Fruit fly (Drosophila melanogaster) whole organism, wandering third instar larva: ENCODE measurements around the gene CG5805.

Experiments
- Abd-B ChIP-seq: fragments of >200 bp; optimal IDR thresholded peaks from 2 replicates; lab custom pipeline; 2017; ENCODE audit warnings: missing biosample characterization, missing genetic modification characterization
- CG32264 ChIP-seq: fragments of 200-800 bp; sonication (Bioruptor generic); optimal IDR thresholded peaks from 2 replicates; lab custom pipeline; 2016; ENCODE audit warnings: missing biosample characterization, missing genetic modification characterization
- CG9705 ChIP-seq: fragments of 200-800 bp; sonication (Bioruptor generic); optimal IDR thresholded peaks from 2 replicates; lab custom pipeline; 2018; ENCODE audit warnings: missing biosample characterization, mild to moderate bottlenecking, missing genetic modification characterization
- CrebA ChIP-seq: fragments of 200-800 bp; sonication (Bioruptor generic); optimal IDR thresholded peaks from 2 replicates; lab custom pipeline; 2016; ENCODE audit warnings: missing biosample characterization, mild to moderate bottlenecking, missing genetic modification characterization, borderline replicate concordance
- Dfd ChIP-seq: fragments of >200 bp; optimal IDR thresholded peaks from 2 replicates; lab custom pipeline; 2017; ENCODE audit warnings: missing biosample characterization, missing genetic modification characterization
- Dif ChIP-seq: fragments of 200-275, 200-300 bp; sonication (Bioruptor generic); optimal IDR thresholded peaks from 2 replicates; lab custom pipeline; 2018; ENCODE audit warnings: missing biosample characterization, missing genetic modification characterization; ENCODE audit not compliant: partially characterized antibody
- GATAd ChIP-seq: sonication (Bioruptor generic); optimal IDR thresholded peaks from 2 replicates; lab custom pipeline; 2016; ENCODE audit warnings: missing biosample characterization, missing genetic modification characterization
- HLH106 ChIP-seq: fragments of 200-800 bp; optimal IDR thresholded peaks from 3 replicates; lab custom pipeline; 2019; ENCODE audit warnings: missing biosample characterization, mild to moderate bottlenecking, missing genetic modification characterization, moderate library complexity
- Hnf4 ChIP-seq: fragments of 200-800 bp; sonication (Bioruptor generic); optimal IDR thresholded peaks from 2 replicates; lab custom pipeline; 2016; ENCODE audit warnings: missing biosample characterization, mild to moderate bottlenecking, missing genetic modification characterization
- Hr78 ChIP-seq: fragments of >200 bp; optimal IDR thresholded peaks from 2 replicates; lab custom pipeline; 2017; ENCODE audit warnings: missing biosample characterization, missing genetic modification characterization
- Hr83 ChIP-seq: fragments of 200-300 bp; sonication (Bioruptor generic); optimal IDR thresholded peaks from 2 replicates; lab custom pipeline; 2016; ENCODE audit warnings: missing biosample characterization, mild to moderate bottlenecking, missing genetic modification characterization, moderate library complexity; ENCODE audit not compliant: poor library complexity, severe bottlenecking
- Jra ChIP-seq: sonication (Bioruptor generic); optimal IDR thresholded peaks from 2 replicates; lab custom pipeline; 2016; ENCODE audit warnings: missing biosample characterization, missing genetic modification characterization
- Mio ChIP-seq: sonication (Bioruptor generic); optimal IDR thresholded peaks from 2 replicates; lab custom pipeline; 2016; ENCODE audit warnings: missing biosample characterization, missing genetic modification characterization
- Myc ChIP-seq: fragments of >200 bp; optimal IDR thresholded peaks from 2 replicates; lab custom pipeline; 2017
- N ChIP-seq: fragments of >200 bp; optimal IDR thresholded peaks from 2 replicates; lab custom pipeline; 2018; ENCODE audit warnings: missing biosample characterization, missing external identifiers, missing genetic modification characterization
- OdsH ChIP-seq: fragments of 200-800 bp; sonication (Bioruptor generic); optimal IDR thresholded peaks from 2 replicates; lab custom pipeline; 2016; ENCODE audit warnings: missing biosample characterization, mild to moderate bottlenecking, missing genetic modification characterization
- Rel ChIP-seq, 2 experiments: fragments of 200-800 bp; sonication (Bioruptor generic) in 1 of 2; optimal IDR thresholded peaks; 2 replicates in 1 of 2; 3 replicates in 1 of 2; lab custom pipeline; 2016 to 2019; ENCODE audit warnings: mild to moderate bottlenecking in 2 of 2, missing biosample characterization in 2 of 2, missing genetic modification characterization in 2 of 2, moderate library complexity in 1 of 2
- Sp1 ChIP-seq: fragments of 200-800 bp; sonication (Bioruptor generic); optimal IDR thresholded peaks from 3 replicates; lab custom pipeline; 2019; ENCODE audit warnings: missing biosample characterization, mild to moderate bottlenecking, missing genetic modification characterization, moderate library complexity
- Vsx2 ChIP-seq: fragments of 200-300, 225-300 bp; sonication (Bioruptor generic); optimal IDR thresholded peaks from 2 replicates; lab custom pipeline; 2018; ENCODE audit warnings: missing biosample characterization, missing genetic modification characterization; ENCODE audit not compliant: partially characterized antibody
- br ChIP-seq: fragments of 200-800 bp; sonication (Bioruptor generic); optimal IDR thresholded peaks from 2 replicates; lab custom pipeline; 2016; ENCODE audit warnings: missing biosample characterization, missing genetic modification characterization
- brk ChIP-seq: fragments of 200-800 bp; sonication (Bioruptor generic); optimal IDR thresholded peaks from 2 replicates; lab custom pipeline; 2016; ENCODE audit warnings: missing biosample characterization, mild to moderate bottlenecking, missing genetic modification characterization
- dl ChIP-seq, 2 experiments: fragments of 175-275, 200-275 bp in 1 of 2; fragments of 200-275 bp in 1 of 2; sonication (Bioruptor generic); optimal IDR thresholded peaks; lab custom pipeline; 2018; ENCODE audit warnings: mild to moderate bottlenecking in 2 of 2, missing biosample characterization in 2 of 2, missing genetic modification characterization in 2 of 2, moderate library complexity in 2 of 2; ENCODE audit not compliant: partially characterized antibody in 2 of 2, insufficient read depth in 1 of 2
- dmrt93B ChIP-seq: fragments of 200-800 bp; sonication (Bioruptor generic); optimal IDR thresholded peaks from 2 replicates; lab custom pipeline; 2018; ENCODE audit warnings: missing biosample characterization, mild to moderate bottlenecking, missing genetic modification characterization
- dsf ChIP-seq: sonication (Bioruptor generic); optimal IDR thresholded peaks from 2 replicates; lab custom pipeline; 2016; ENCODE audit warnings: missing biosample characterization, missing genetic modification characterization, borderline replicate concordance
- ey ChIP-seq: fragments of 200-800 bp; sonication (Bioruptor generic); optimal IDR thresholded peaks from 2 replicates; lab custom pipeline; 2016; ENCODE audit warnings: missing biosample characterization, missing genetic modification characterization
- foxo ChIP-seq, 2 experiments: fragments of 200-800 bp; sonication (Bioruptor generic); optimal IDR thresholded peaks; 2 replicates in 1 of 2; 3 replicates in 1 of 2; lab custom pipeline; 2016 to 2017; ENCODE audit warnings: missing biosample characterization in 2 of 2, missing genetic modification characterization in 2 of 2
- fru ChIP-seq: fragments of 200-800 bp; sonication (Bioruptor generic); optimal IDR thresholded peaks from 3 replicates; lab custom pipeline; 2016; ENCODE audit warnings: missing biosample characterization, mild to moderate bottlenecking, missing genetic modification characterization
- h ChIP-seq: fragments of 200-800 bp; sonication (Bioruptor generic); optimal IDR thresholded peaks from 3 replicates; lab custom pipeline; 2016; ENCODE audit warnings: missing biosample characterization, mild to moderate bottlenecking, missing genetic modification characterization
- jim ChIP-seq: fragments of 175-275, 200-325 bp; sonication (Bioruptor generic); optimal IDR thresholded peaks from 2 replicates; lab custom pipeline; 2016; ENCODE audit warnings: missing biosample characterization, mild to moderate bottlenecking, missing genetic modification characterization
- lola ChIP-seq: fragments of >200 bp; optimal IDR thresholded peaks from 2 replicates; lab custom pipeline; 2017; ENCODE audit warnings: missing biosample characterization, missing genetic modification characterization
- pan ChIP-seq: fragments of >200 bp; optimal IDR thresholded peaks from 2 replicates; lab custom pipeline; 2017
- psq ChIP-seq: fragments of 200-800 bp; sonication (Bioruptor generic); optimal IDR thresholded peaks from 3 replicates; lab custom pipeline; 2017; ENCODE audit warnings: missing biosample characterization, mild to moderate bottlenecking, missing genetic modification characterization, moderate library complexity
- rgr ChIP-seq: fragments of 200-800 bp; sonication (Bioruptor generic); optimal IDR thresholded peaks from 3 replicates; lab custom pipeline; 2016; ENCODE audit warnings: missing biosample characterization, mild to moderate bottlenecking, missing genetic modification characterization
- sage ChIP-seq: fragments of 200-800 bp; sonication (Bioruptor generic); optimal IDR thresholded peaks from 2 replicates; lab custom pipeline; 2016; ENCODE audit warnings: missing biosample characterization, mild to moderate bottlenecking, missing genetic modification characterization
- sv ChIP-seq: fragments of 200-800 bp; sonication (Bioruptor generic); optimal IDR thresholded peaks from 3 replicates; lab custom pipeline; 2016; ENCODE audit warnings: missing biosample characterization, missing genetic modification characterization
- tai ChIP-seq: sonication (Bioruptor generic); optimal IDR thresholded peaks from 2 replicates; lab custom pipeline; 2016; ENCODE audit warnings: missing biosample characterization, missing genetic modification characterization
- usp ChIP-seq: fragments of >200 bp; optimal IDR thresholded peaks from 2 replicates; lab custom pipeline; 2017; ENCODE audit warnings: missing biosample characterization, missing genetic modification characterization
- woc ChIP-seq: sonication (Bioruptor generic); optimal IDR thresholded peaks from 2 replicates; lab custom pipeline; 2016; ENCODE audit warnings: missing biosample characterization, mild to moderate bottlenecking, missing genetic modification characterization

The CG5805 gene

DNA sequence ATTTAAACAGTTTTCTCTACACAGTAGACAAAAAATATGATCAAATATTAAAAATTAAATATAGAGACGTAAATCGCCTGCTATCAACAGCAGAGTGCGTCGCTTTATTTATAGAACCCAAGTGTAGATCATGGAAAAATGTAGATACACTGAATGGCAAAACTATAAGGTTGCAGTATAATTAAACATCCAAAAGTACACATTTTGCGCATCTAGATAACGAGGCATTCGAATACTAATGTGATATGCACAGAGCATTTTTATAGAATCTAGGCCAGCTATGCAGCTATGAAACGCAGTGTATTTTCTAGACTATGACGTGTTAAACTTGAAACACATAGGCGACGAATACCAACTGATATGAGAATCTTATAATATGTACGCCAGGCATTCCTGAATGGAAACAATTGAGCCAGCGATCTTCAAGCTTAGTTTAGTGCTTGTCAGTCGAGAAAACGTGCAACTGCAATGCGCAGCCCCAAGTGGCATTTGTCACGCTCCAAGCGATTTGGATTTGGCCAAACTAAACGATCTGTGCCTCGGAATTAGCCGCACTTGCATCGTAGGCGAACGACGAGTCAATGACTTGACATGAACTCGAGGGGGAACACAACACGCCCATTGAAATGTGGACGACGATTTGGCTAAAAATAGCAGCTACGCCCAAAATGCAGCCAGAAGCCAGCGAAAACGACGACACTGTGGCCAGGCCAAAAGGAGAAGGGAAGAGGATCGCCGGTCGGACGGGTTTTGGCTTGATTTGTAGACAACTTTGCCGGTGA is 23.8 kb upstream of the CG5805 start:
- TF ChIP-seq Hr83 (GFP tag; lab: Kevin White, UChicago) (peak; percentile 58), CG32264 (GFP tag; lab: Kevin White, UChicago) (peak; percentile 83), fru (peak; percentile 95), usp (GFP tag; lab: Kevin White, UChicago) (no peak), GATAd (GFP tag; lab: Kevin White, UChicago) (peak; percentile 78), CrebA (no peak), psq (GFP tag; lab: Kevin White, UChicago) (peak; percentile 85), Vsx2 (GFP tag; lab: Kevin White, UChicago) (no peak), jim (GFP tag; lab: Kevin White, UChicago) (no peak), dmrt93B (GFP tag; lab: Kevin White, UChicago) (peak; percentile 81), HLH106 (tag; lab: Kevin White, UChicago) (peak; percentile 91), dl (GFP tag; optimal IDR thresholded peaks at IDR 0.05; lab: Kevin White, UChicago; ENCODE audit: insufficient read depth in 1 of 2, partially characterized antibody in 2 of 2) (no peak), ey (GFP tag; lab: Kevin White, UChicago) (peak; percentile 96), OdsH (GFP tag; lab: Kevin White, UChicago) (peak; percentile 94), tai (peak; percentile 91), Sp1 (GFP tag; lab: Kevin White, UChicago) (peak; percentile 89), Mio (GFP tag; lab: Kevin White, UChicago) (peak; percentile 66), dsf (peak; percentile 61), lola (GFP tag; lab: Kevin White, UChicago) (no peak), N (GFP tag; lab: Kevin White, UChicago) (no peak), foxo (GFP tag; optimal IDR thresholded peaks at IDR 0.05; lab: Kevin White, UChicago) (peak; percentile 87 to 95), Hnf4 (GFP tag; lab: Kevin White, UChicago) (peak; percentile 94), sv (peak; percentile 88), Dif (GFP tag; lab: Kevin White, UChicago) (no peak), Myc (lab: Kevin White, UChicago) (no peak), Abd-B (GFP tag; lab: Kevin White, UChicago) (no peak), Dfd (GFP tag; lab: Kevin White, UChicago) (no peak), h (GFP tag; lab: Kevin White, UChicago) (peak; percentile 97), Rel (GFP tag; optimal IDR thresholded peaks at IDR 0.05; lab: Kevin White, UChicago) (peak; percentile 4), Rel (tag; optimal IDR thresholded peaks at IDR 0.05; lab: Kevin White, UChicago) (peak; percentile 65), CG9705 (peak; percentile 41), rgr (GFP tag; lab: Kevin White, UChicago) (peak; percentile 96), pan (no peak), Jra (GFP tag; lab: Kevin White, UChicago) (peak; percentile 92), br (GFP tag; lab: Kevin White, UChicago) (peak; percentile 94), Hr78 (GFP tag; lab: Kevin White, UChicago) (no peak), brk (GFP tag; lab: Kevin White, UChicago) (peak; percentile 74), woc (GFP tag; lab: Kevin White, UChicago) (peak; percentile 73), sage (peak; percentile 58)

DNA sequence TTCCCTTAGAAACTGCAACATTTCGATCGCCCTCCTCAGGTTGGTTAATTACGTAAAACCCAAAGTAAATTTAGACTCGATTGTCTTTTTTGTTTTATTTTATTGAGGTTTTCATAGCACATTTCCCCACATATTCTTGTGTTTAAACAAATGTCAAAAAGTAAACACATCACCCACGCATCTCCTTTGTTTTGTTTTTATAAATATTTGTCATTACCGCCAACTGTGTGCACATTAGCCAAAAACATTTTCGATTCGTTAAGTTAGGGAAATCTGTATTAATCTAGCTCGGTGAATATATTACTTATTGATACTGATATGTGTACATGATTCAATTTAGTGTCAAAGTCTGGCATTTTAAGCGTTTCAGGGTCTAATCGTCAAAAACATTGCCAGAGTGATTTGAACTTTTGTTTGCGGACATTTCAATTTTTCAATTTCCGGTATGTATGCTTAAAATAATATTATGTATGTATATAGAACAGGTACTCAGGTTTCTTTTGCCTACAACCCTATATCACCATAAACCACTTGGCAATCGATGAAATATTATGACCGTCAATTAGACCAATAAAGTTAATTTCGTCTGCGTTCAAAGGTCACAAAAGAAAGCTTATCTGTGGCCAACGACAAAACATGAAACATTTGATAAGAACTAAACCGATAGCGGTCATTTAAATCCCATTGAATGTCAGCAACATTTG is 22.5 kb upstream of the CG5805 start:
- peak; percentile 72 for TF ChIP-seq h (GFP tag; lab: Kevin White, UChicago)
- TF ChIP-seq OdsH (GFP tag; lab: Kevin White, UChicago): peak; percentile 64
- TF ChIP-seq psq (GFP tag; lab: Kevin White, UChicago): no peak
- TF ChIP-seq sv: peak; percentile 35
- TF ChIP-seq rgr (GFP tag; lab: Kevin White, UChicago): peak; percentile 79
- peak; percentile 89 for TF ChIP-seq Hr83 (GFP tag; lab: Kevin White, UChicago)
- peak; percentile 16 for TF ChIP-seq br (GFP tag; lab: Kevin White, UChicago)
- TF ChIP-seq CG32264 (GFP tag; lab: Kevin White, UChicago): peak; percentile 6
- TF ChIP-seq Sp1 (GFP tag; lab: Kevin White, UChicago): no peak
